Worm (Caenorhabditis elegans) whole organism, young adult: Measurements from ENCODE around the gene F56C9.8.

Experiments
- B0019.2 ChIP-seq: fragments of 200-800 bp; sonication (Bioruptor generic); conservative IDR thresholded peaks from 2 replicates; pipeline ENCODE4 v1.3.6; 2022; ENCODE audit warnings: missing genetic modification reagents, missing genetic modification characterization, missing compliant biosample characterization
- B0261.1 ChIP-seq: sonication (generic microtip); optimal IDR thresholded peaks from 2 replicates; lab custom pipeline; 2016; ENCODE audit warnings: mild to moderate bottlenecking, missing genetic modification characterization, moderate library complexity, missing compliant biosample characterization
- B0336.3 ChIP-seq: fragments of 200-800 bp; sonication (Bioruptor generic); IDR thresholded peaks from 2 replicates; pipeline ENCODE4 v1.3.6; 2022; ENCODE audit warnings: missing genetic modification characterization, missing compliant biosample characterization
- C17E4.6 ChIP-seq: fragments of 200-800 bp; sonication (Bioruptor generic); IDR thresholded peaks from 2 replicates; pipeline ENCODE4 v1.3.6; 2022; ENCODE audit warnings: missing genetic modification reagents, missing genetic modification characterization, missing compliant biosample characterization
- F37B4.10 ChIP-seq: fragments of 200-800 bp; sonication (Bioruptor generic); IDR thresholded peaks from 2 replicates; pipeline ENCODE4 v1.3.6; 2022; ENCODE audit warnings: missing genetic modification characterization, missing compliant biosample characterization
- F52B5.7 ChIP-seq: sonication (generic microtip); optimal IDR thresholded peaks from 2 replicates; lab custom pipeline; 2016; ENCODE audit warnings: mild to moderate bottlenecking, missing genetic modification characterization, missing compliant biosample characterization
- F57A8.1 ChIP-seq: fragments of 200-800 bp; sonication (Bioruptor generic); optimal IDR thresholded peaks from 2 replicates; lab custom pipeline; 2018; ENCODE audit warnings: mild to moderate bottlenecking, missing genetic modification characterization, moderate library complexity, missing compliant biosample characterization
- K12H6.12 ChIP-seq: fragments of 200-800 bp; sonication (Bioruptor generic); optimal IDR thresholded peaks from 2 replicates; lab custom pipeline; 2018; ENCODE audit warnings: mild to moderate bottlenecking, missing genetic modification characterization, missing compliant biosample characterization
- Y53G8AR.9 ChIP-seq: fragments of 200-800 bp; sonication (Bioruptor generic); conservative IDR thresholded peaks from 2 replicates; pipeline ENCODE4 v1.3.6; 2022; ENCODE audit warnings: missing genetic modification reagents, missing genetic modification characterization, missing compliant biosample characterization
- Y95B8A.8 ChIP-seq: fragments of 200-800 bp; sonication (Bioruptor generic); IDR thresholded peaks from 2 replicates; pipeline ENCODE4 v1.3.6; 2022; ENCODE audit warnings: missing genetic modification reagents, missing genetic modification characterization, missing compliant biosample characterization
- ZK185.1 ChIP-seq: sonication (generic microtip); optimal IDR thresholded peaks from 2 replicates; lab custom pipeline; 2016; ENCODE audit warnings: mild to moderate bottlenecking, missing genetic modification characterization, missing compliant biosample characterization; ENCODE audit not compliant: poor library complexity, severe bottlenecking
- akir-1 ChIP-seq: fragments of 200-800 bp; sonication (Bioruptor generic); optimal IDR thresholded peaks from 2 replicates; lab custom pipeline; 2018; ENCODE audit warnings: mild to moderate bottlenecking, missing genetic modification characterization, moderate library complexity, missing compliant biosample characterization
- atf-7 ChIP-seq: sonication (generic microtip); optimal IDR thresholded peaks from 2 replicates; lab custom pipeline; 2017; ENCODE audit warnings: mild to moderate bottlenecking, missing genetic modification characterization, missing compliant biosample characterization
- athp-1 ChIP-seq: sonication (generic microtip); optimal IDR thresholded peaks from 2 replicates; lab custom pipeline; 2017; ENCODE audit warnings: mild to moderate bottlenecking, missing genetic modification characterization, missing compliant biosample characterization
- bed-1 ChIP-seq: fragments of 200-800 bp; sonication (Bioruptor generic); IDR thresholded peaks from 2 replicates; pipeline ENCODE4 v1.3.6; 2022; ENCODE audit warnings: missing genetic modification reagents, missing genetic modification characterization, missing compliant biosample characterization
- ccch-3 ChIP-seq: fragments of 200-800 bp; sonication (Bioruptor generic); optimal IDR thresholded peaks from 2 replicates; lab custom pipeline; 2018; ENCODE audit warnings: mild to moderate bottlenecking, missing genetic modification characterization, missing compliant biosample characterization
- cebp-2 ChIP-seq: fragments of 200-800 bp; sonication (Bioruptor generic); IDR thresholded peaks from 2 replicates; pipeline ENCODE4 v1.3.6; 2022; ENCODE audit warnings: missing genetic modification characterization, missing compliant biosample characterization
- ceh-27 ChIP-seq: fragments of 200-800 bp; sonication (Bioruptor generic); optimal IDR thresholded peaks from 2 replicates; lab custom pipeline; 2018; ENCODE audit warnings: mild to moderate bottlenecking, missing genetic modification characterization, moderate library complexity, missing compliant biosample characterization
- dpff-1 ChIP-seq: sonication (generic microtip); optimal IDR thresholded peaks from 2 replicates; lab custom pipeline; 2017; ENCODE audit warnings: mild to moderate bottlenecking, missing genetic modification characterization, missing compliant biosample characterization
- egl-44 ChIP-seq: fragments of 200-800 bp; sonication (Bioruptor generic); IDR thresholded peaks from 2 replicates; pipeline ENCODE4 v1.3.6; 2022; ENCODE audit warnings: missing genetic modification reagents, missing genetic modification characterization, missing compliant biosample characterization
- egrh-3 ChIP-seq: fragments of 200-800 bp; sonication (Bioruptor generic); IDR thresholded peaks from 2 replicates; pipeline ENCODE4 v1.3.6; 2022; ENCODE audit warnings: missing genetic modification reagents, missing genetic modification characterization, missing compliant biosample characterization
- him-1 ChIP-seq: sonication (generic microtip); optimal IDR thresholded peaks from 2 replicates; lab custom pipeline; 2016; ENCODE audit warnings: missing genotype, missing genetic modification reagents, missing genetic modification characterization, missing compliant biosample characterization
- hlh-26 ChIP-seq: fragments of 200-800 bp; sonication (Bioruptor generic); conservative IDR thresholded peaks from 2 replicates; pipeline ENCODE4 v1.3.6; 2022; ENCODE audit warnings: missing genetic modification reagents, missing genetic modification characterization, missing compliant biosample characterization
- hmg-1.2 ChIP-seq: fragments of 200-800 bp; sonication (Bioruptor generic); IDR thresholded peaks from 2 replicates; pipeline ENCODE4 v1.3.6; 2022; ENCODE audit warnings: missing genetic modification reagents, missing genetic modification characterization, missing compliant biosample characterization
- hmg-20 ChIP-seq: fragments of 200-800 bp; sonication (Bioruptor generic); IDR thresholded peaks from 2 replicates; pipeline ENCODE4 v1.3.6; 2022; ENCODE audit warnings: missing genetic modification reagents, missing genetic modification characterization, missing compliant biosample characterization
- let-526 ChIP-seq: fragments of 200-800 bp; sonication (Bioruptor generic); IDR thresholded peaks from 2 replicates; pipeline ENCODE4 v1.3.6; 2022; ENCODE audit warnings: missing genetic modification reagents, missing genetic modification characterization, missing compliant biosample characterization
- let-607 ChIP-seq, 2 experiments: fragments of 200-800 bp in 1 of 2; sonication (Bioruptor generic) in 1 of 2; sonication (generic microtip) in 1 of 2; optimal IDR thresholded peaks; 2 replicates each; lab custom pipeline; 2016 to 2018; ENCODE audit warnings: mild to moderate bottlenecking in 2 of 2, missing compliant biosample characterization in 2 of 2, missing genetic modification characterization in 2 of 2, moderate library complexity in 2 of 2, missing genotype in 1 of 2
- lin-40 ChIP-seq: sonication (generic microtip); optimal IDR thresholded peaks from 2 replicates; lab custom pipeline; 2016; ENCODE audit warnings: missing genetic modification characterization, mild to moderate bottlenecking, missing compliant biosample characterization, missing genotype, missing genetic modification reagents
- mes-4 ChIP-seq: sonication (generic microtip); optimal IDR thresholded peaks from 2 replicates; lab custom pipeline; 2016; ENCODE audit warnings: missing genotype, missing genetic modification characterization, missing compliant biosample characterization
- nhr-80 ChIP-seq: sonication (generic microtip); optimal IDR thresholded peaks from 2 replicates; lab custom pipeline; 2016; ENCODE audit warnings: missing genetic modification characterization, missing compliant biosample characterization
- nhr-90 ChIP-seq: sonication (generic microtip); optimal IDR thresholded peaks from 2 replicates; lab custom pipeline; 2016; ENCODE audit warnings: missing genotype, mild to moderate bottlenecking, missing genetic modification characterization, missing compliant biosample characterization
- rcor-1 ChIP-seq: fragments of 200-800 bp; sonication (Bioruptor generic); IDR thresholded peaks from 2 replicates; pipeline ENCODE4 v1.3.6; 2022; ENCODE audit warnings: missing genetic modification reagents, missing genetic modification characterization, missing compliant biosample characterization
- repo-1 ChIP-seq: sonication (generic microtip); optimal IDR thresholded peaks from 2 replicates; lab custom pipeline; 2017; ENCODE audit warnings: mild to moderate bottlenecking, missing genetic modification characterization, missing compliant biosample characterization
- snpc-1.1 ChIP-seq: sonication (generic microtip); optimal IDR thresholded peaks from 2 replicates; lab custom pipeline; 2017; ENCODE audit warnings: missing genetic modification characterization, mild to moderate bottlenecking, missing compliant biosample characterization, antibody characterized with exemption, moderate library complexity, missing genotype, missing genetic modification reagents; ENCODE audit not compliant: insufficient read depth
- snpc-3.4 ChIP-seq: sonication (generic microtip); optimal IDR thresholded peaks from 2 replicates; lab custom pipeline; 2017; ENCODE audit warnings: missing genetic modification characterization, mild to moderate bottlenecking, missing compliant biosample characterization, antibody characterized with exemption, moderate library complexity, missing genotype, missing genetic modification reagents
- unc-130 ChIP-seq: sonication (generic microtip); optimal IDR thresholded peaks from 2 replicates; lab custom pipeline; 2016; ENCODE audit warnings: missing genetic modification reagents, missing genetic modification characterization, missing compliant biosample characterization
- unc-62 ChIP-seq: fragments of 150-350 bp; optimal IDR thresholded peaks from 2 replicates; lab custom pipeline; 2014; ENCODE audit warnings: missing biosample characterization, missing genetic modification reagents, missing genetic modification characterization
- xnd-1 ChIP-seq: sonication (generic microtip); optimal IDR thresholded peaks from 2 replicates; lab custom pipeline; 2016; ENCODE audit warnings: missing genotype, missing genetic modification reagents, missing genetic modification characterization, missing compliant biosample characterization
- ztf-28 ChIP-seq: fragments of 200-800 bp; sonication (Bioruptor generic); IDR thresholded peaks from 2 replicates; pipeline ENCODE4 v1.3.6; 2022; ENCODE audit warnings: missing genetic modification reagents, missing genetic modification characterization, missing compliant biosample characterization
- ztf-3 ChIP-seq: fragments of 200-800 bp; sonication (Bioruptor generic); optimal IDR thresholded peaks from 2 replicates; lab custom pipeline; 2018; ENCODE audit warnings: mild to moderate bottlenecking, missing genetic modification characterization, missing compliant biosample characterization
- ztf-6 ChIP-seq: fragments of 200-800 bp; sonication (Bioruptor generic); IDR thresholded peaks from 2 replicates; pipeline ENCODE4 v1.3.6; 2022; ENCODE audit warnings: missing genetic modification reagents, missing genetic modification characterization, missing compliant biosample characterization

Gene F56C9.8

DNA sequence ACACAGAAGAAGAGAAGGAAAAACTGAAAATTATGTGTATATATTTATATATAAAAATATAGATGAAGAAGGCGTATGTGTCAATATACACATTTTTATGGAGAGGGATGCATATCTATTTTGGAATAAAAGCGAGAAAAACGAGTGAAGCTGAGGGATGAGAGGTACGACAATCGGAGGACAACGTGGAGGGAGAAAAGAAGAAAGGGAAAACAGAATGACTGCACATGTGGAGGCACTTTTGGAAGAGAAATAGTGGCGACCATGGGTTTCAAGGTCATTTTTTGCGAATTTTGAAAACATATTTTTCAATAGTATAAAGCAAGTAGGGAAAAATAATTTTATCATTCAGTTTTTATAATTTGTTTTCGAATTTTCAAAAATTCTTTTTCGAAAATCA is 26.7 kb downstream of the F56C9.8 start:
- no peak for TF ChIP-seq unc-130 (GFP tag; lab: Kevin White, UChicago)
- TF ChIP-seq let-607 (tag; optimal IDR thresholded peaks at IDR 0.05; lab: Kevin White, UChicago) = peak in 1 of 2 experiments; percentile 2
- peak; percentile 40 for TF ChIP-seq nhr-80 (tag; lab: Kevin White, UChicago)

- no peak for TF ChIP-seq akir-1 (GFP tag; lab: Kevin White, UChicago)
- TF ChIP-seq ZK185.1 (tag; lab: Kevin White, UChicago) = no peak
- TF ChIP-seq egrh-3 (GFP tag; lab: Robert Waterston, UW) = no peak
- no peak for TF ChIP-seq B0261.1 (tag; lab: Kevin White, UChicago)
- no peak for TF ChIP-seq snpc-3.4 (tag; lab: Kevin White, UChicago)
- TF ChIP-seq mes-4 (tag; lab: Kevin White, UChicago) = no peak
- no peak for TF ChIP-seq hmg-20
- no peak for TF ChIP-seq ztf-3
- TF ChIP-seq hlh-26 (GFP tag; lab: Robert Waterston, UW) = no peak
- no peak for TF ChIP-seq cebp-2 (GFP tag; lab: Robert Waterston, UW)
- no peak for TF ChIP-seq let-526 (GFP tag; lab: Robert Waterston, UW)
- no peak for TF ChIP-seq B0019.2
Observed at ce11 chrIII:7291216-7291615, 28.1 kb downstream of the F56C9.8 start.

ce11 chrIII:7290462-7290861 is 28.8 kb downstream of the F56C9.8 start, which contains the start of gene algn-11:
Gene algn-11, minus strand, starts transcription at chrIII:7290562.
- TF ChIP-seq B0336.3 (GFP tag; lab: Robert Waterston, UW) (no peak), F57A8.1 (GFP tag; lab: Kevin White, UChicago) (no peak), bed-1 (GFP tag; lab: Robert Waterston, UW) (no peak), unc-62 (GFP tag; lab: Kevin White, UChicago) (no peak), ccch-3 (GFP tag; lab: Kevin White, UChicago) (no peak), ceh-27 (no peak), hmg-1.2 (GFP tag; lab: Robert Waterston, UW) (no peak), egl-44 (GFP tag; lab: Robert Waterston, UW) (no peak), let-526 (GFP tag; lab: Robert Waterston, UW) (no peak), him-1 (tag; lab: Kevin White, UChicago) (no peak), F52B5.7 (tag; lab: Kevin White, UChicago) (no peak), lin-40 (tag; lab: Kevin White, UChicago) (no peak), ztf-28 (no peak), Y53G8AR.9 (GFP tag; lab: Robert Waterston, UW) (no peak), atf-7 (no peak), ztf-6 (GFP tag; lab: Robert Waterston, UW) (no peak), athp-1 (tag; lab: Kevin White, UChicago) (no peak)

- TF ChIP-seq xnd-1 (tag; lab: Kevin White, UChicago) (no peak), B0336.3 (GFP tag; lab: Robert Waterston, UW) (no peak), Y95B8A.8 (GFP tag; lab: Robert Waterston, UW) (no peak), nhr-90 (tag; lab: Kevin White, UChicago) (no peak), repo-1 (tag; lab: Kevin White, UChicago) (no peak), egl-44 (GFP tag; lab: Robert Waterston, UW) (no peak), dpff-1 (tag; lab: Kevin White, UChicago) (no peak), F37B4.10 (no peak), ceh-27 (no peak), C17E4.6 (GFP tag; lab: Robert Waterston, UW) (no peak), rcor-1 (GFP tag; lab: Robert Waterston, UW) (no peak), snpc-1.1 (tag; lab: Kevin White, UChicago) (no peak), K12H6.12 (tag; lab: Kevin White, UChicago) (no peak)
Observed at ce11 chrIII:7287503-7287902, 31.8 kb downstream of the F56C9.8 start, which contains the start of gene ykt-6. Gene ykt-6, minus strand, starts transcription at chrIII:7287603.
